Worm (Caenorhabditis elegans): ENCODE results near the gene ZK632.10.

DNA sequence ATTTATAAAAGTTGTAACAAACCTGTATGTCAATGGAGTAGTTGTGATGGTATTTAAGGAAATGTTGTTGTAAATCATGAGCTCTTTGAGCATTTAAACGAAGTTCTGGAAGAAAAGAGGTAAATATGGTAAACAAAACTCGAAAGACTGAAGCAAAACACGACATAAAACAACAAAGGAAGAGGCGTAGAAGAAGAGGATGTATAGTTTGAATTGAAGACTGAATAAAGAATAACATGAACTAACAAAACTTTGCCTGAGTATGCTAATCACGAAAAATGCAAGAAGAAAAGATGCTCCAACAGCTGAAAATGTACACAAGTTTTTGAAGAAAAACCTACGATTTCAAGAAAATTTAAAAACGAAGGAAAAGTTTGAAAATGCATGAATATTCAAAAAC lies 43.5 kb upstream of the ZK632.10 start, which contains the start of gene ZK757.1:
- no peak for TF ChIP-seq cog-1 (tag; optimal IDR thresholded peaks at IDR 0.05)
- TF ChIP-seq T22C8.4 (GFP tag; IDR thresholded peaks at IDR 0.05) = no peak
- no peak for TF ChIP-seq ztf-29 (GFP tag; IDR thresholded peaks at IDR 0.05)
- no peak for TF ChIP-seq flt-1 (GFP tag; IDR thresholded peaks at IDR 0.05)
- TF ChIP-seq tab-1 (GFP tag; IDR thresholded peaks at IDR 0.05) = no peak
- TF ChIP-seq ref-1 (GFP tag; conservative IDR thresholded peaks at IDR 0.05) = no peak

All from whole organism, midembryonic.